Worm (Caenorhabditis elegans): Measurements from ENCODE around the gene his-24.

DNA sequence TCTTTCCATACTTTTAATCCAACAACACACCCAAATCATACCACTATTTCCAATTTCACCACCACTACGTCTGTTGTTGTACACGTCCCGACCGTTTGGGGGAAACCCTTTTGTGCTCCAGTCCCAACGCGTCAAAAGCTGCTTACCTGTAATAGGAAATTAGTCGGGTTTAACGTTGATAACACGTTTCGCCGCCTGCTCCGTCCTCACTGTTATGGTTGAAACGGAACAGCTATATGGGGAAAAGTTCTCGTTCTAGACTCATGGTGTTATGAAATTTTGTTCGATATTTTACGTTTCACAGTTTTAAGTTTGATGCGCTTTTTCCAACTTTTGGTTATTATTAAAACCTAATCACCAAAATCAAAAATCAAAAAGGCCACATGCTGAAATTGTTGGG is 46.0 kb downstream of the his-24 start:
- TF ChIP-seq tab-1 (GFP tag; IDR thresholded peaks at IDR 0.05) (no peak), ztf-23 (GFP tag; IDR thresholded peaks at IDR 0.05) (no peak)

All from whole organism, midembryonic.